Fruit fly (Drosophila melanogaster) whole organism, pupa: Measurements from ENCODE around the gene CG43184.

ENCODE experiments used
- CG4496 ChIP-seq: fragments of 200-800 bp; sonication (Bioruptor generic); IDR thresholded peaks from 3 replicates; pipeline ENCODE4 v1.3.6; 2022; ENCODE audit warnings: missing biosample characterization, missing genetic modification characterization
- CG9948 ChIP-seq: fragments of 200-800 bp; sonication (Bioruptor generic); optimal IDR thresholded peaks from 2 replicates; lab custom pipeline; 2018; ENCODE audit warnings: missing biosample characterization, mild to moderate bottlenecking, missing genetic modification characterization, moderate library complexity
- Ets98B ChIP-seq: fragments of 200-800 bp; sonication (Bioruptor generic); IDR thresholded peaks from 2 replicates; pipeline ENCODE4 v1.3.6; 2022; ENCODE audit warnings: missing biosample characterization, missing genetic modification characterization
- Snoo ChIP-seq: fragments of 200-800 bp; sonication (Bioruptor generic); optimal IDR thresholded peaks from 3 replicates; lab custom pipeline; 2017; ENCODE audit warnings: missing biosample characterization, mild to moderate bottlenecking, missing genetic modification characterization, inconsistent platforms
- fd96Ca ChIP-seq: fragments of 200-800 bp; sonication (Bioruptor generic); IDR thresholded peaks from 3 replicates; pipeline ENCODE4 v1.3.6; 2022; ENCODE audit warnings: missing biosample characterization, missing genetic modification characterization

DNA sequence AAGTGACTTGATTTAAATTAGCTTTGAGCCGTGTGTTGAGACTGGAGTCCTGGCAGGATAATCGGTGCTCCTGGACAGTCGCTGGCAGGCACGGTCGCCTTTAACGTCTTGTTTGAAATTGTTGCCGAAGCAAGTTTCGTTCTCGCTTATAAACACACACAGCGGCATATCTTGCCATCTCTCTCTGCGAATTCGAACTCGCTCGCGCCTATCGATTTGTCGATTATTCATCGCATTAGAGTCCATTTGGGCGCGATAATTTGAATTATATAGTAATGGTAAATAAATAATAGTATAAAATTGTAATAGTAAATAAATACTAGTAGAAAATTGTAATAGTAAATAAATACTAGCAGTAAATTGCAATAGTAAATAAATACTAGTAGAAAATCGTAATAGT is 29.2 kb downstream of the CG43184 start, which contains the start of gene CG8745:
- no peak for TF ChIP-seq Snoo (tag; lab: Kevin White, UChicago)
- no peak for TF ChIP-seq fd96Ca (GFP tag; lab: Robert Waterston, UW)
- no peak for TF ChIP-seq Ets98B (GFP tag; lab: Robert Waterston, UW)
- no peak for TF ChIP-seq CG4496 (GFP tag; lab: Robert Waterston, UW)
- TF ChIP-seq CG9948 (tag; lab: Kevin White, UChicago): no peak
